Fruit fly (Drosophila melanogaster): Measurements from ENCODE around the gene Tep1.

DNA sequence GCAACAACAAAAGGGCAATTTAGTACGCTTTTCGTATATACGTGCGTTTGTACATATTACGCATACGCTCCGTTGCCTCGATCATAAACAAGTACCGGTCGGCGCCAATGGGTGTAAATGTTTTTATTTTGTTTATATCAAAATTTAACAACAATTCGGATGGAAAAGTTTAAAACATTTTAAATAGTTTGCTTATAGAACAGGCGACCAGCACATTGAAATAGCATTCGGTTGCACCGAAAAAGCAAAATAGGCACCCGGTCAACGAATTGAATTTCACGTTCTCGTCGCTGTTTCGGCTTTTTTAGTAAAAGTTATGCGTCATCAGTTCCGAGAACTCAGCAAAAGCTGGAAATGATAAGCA, 20.0 kb upstream of the Tep1 start:
- TF ChIP-seq CG8478 (optimal IDR thresholded peaks at IDR 0.05) (no peak), CTCF (optimal IDR thresholded peaks at IDR 0.05) (no peak)
